Fruit fly (Drosophila melanogaster): ENCODE data around the gene CG4598.
A peak's percentile ranks its signal among the peaks of the same experiment; 100 is the strongest.

The CG4598 gene

dm6 chr2L:9921401-9921800, 3.0 kb downstream of the CG4598 start, which contains the start of gene CG4592 (continued):
- TF ChIP-seq trh (GFP tag; optimal IDR thresholded peaks at IDR 0.05) (no peak), fd3F (GFP tag; optimal IDR thresholded peaks at IDR 0.05) (peak; percentile 42), CG15269 (tag; optimal IDR thresholded peaks at IDR 0.05) (no peak), sim (GFP tag; IDR thresholded peaks at IDR 0.05) (no peak), CG7928 (GFP tag; optimal IDR thresholded peaks at IDR 0.05) (no peak), CG6272 (GFP tag; IDR thresholded peaks at IDR 0.05) (no peak), chif (GFP tag; optimal IDR thresholded peaks at IDR 0.05) (peak; percentile 4 to 42), CG8478 (optimal IDR thresholded peaks at IDR 0.05) (no peak), CG18262 (tag; optimal IDR thresholded peaks at IDR 0.05) (no peak), ttk (GFP tag; IDR thresholded peaks at IDR 0.05) (no peak), CG17829 (tag; optimal IDR thresholded peaks at IDR 0.05) (peak; percentile 65), sqz (GFP tag; optimal IDR thresholded peaks at IDR 0.05) (no peak), en (GFP tag; optimal IDR thresholded peaks at IDR 0.05) (no peak), pum (GFP tag; optimal IDR thresholded peaks at IDR 0.05) (no peak), CG2678 (tag; optimal IDR thresholded peaks at IDR 0.05) (no peak), CG15479 (GFP tag; optimal IDR thresholded peaks at IDR 0.05) (no peak), Tbp (GFP tag; optimal IDR thresholded peaks at IDR 0.05) (no peak), CG18011 (GFP tag; optimal IDR thresholded peaks at IDR 0.05) (peak; percentile 26), sr (GFP tag; IDR thresholded peaks at IDR 0.05) (no peak), ara (GFP tag; IDR thresholded peaks at IDR 0.05) (peak; percentile 53; the same call in 1 of the 2 replicates), CTCF (GFP tag; optimal IDR thresholded peaks at IDR 0.05) (no peak), CG10209 (GFP tag; optimal IDR thresholded peaks at IDR 0.05) (peak; percentile 58), CG34224 (GFP tag; IDR thresholded peaks at IDR 0.05; ENCODE audit: partially characterized antibody) (0 out of 3 replicates have a peak, but pooled peaks have one; percentile 29), CG6813 (GFP tag; optimal IDR thresholded peaks at IDR 0.05) (peak; percentile 17), tll (GFP tag; optimal IDR thresholded peaks at IDR 0.05) (no peak), CG3065 (GFP tag; optimal IDR thresholded peaks at IDR 0.05) (no peak), CG6854 (GFP tag; optimal IDR thresholded peaks at IDR 0.05) (peak; percentile 46), Usf (GFP tag; optimal IDR thresholded peaks at IDR 0.05) (peak; percentile 22), so (GFP tag; IDR thresholded peaks at IDR 0.05) (0 out of 3 replicates have a peak, but pooled peaks have one; percentile 21), CG12104 (GFP tag; optimal IDR thresholded peaks at IDR 0.05) (peak; percentile 4), CG9437 (GFP tag; optimal IDR thresholded peaks at IDR 0.05) (peak; percentile 41), CG7987 (GFP tag; optimal IDR thresholded peaks at IDR 0.05) (peak; percentile 78), CG10462 (GFP tag; optimal IDR thresholded peaks at IDR 0.05) (no peak), CG7372 (GFP tag; IDR thresholded peaks at IDR 0.05) (no peak), gsb (GFP tag; IDR thresholded peaks at IDR 0.05) (no peak), Gsc (GFP tag; IDR thresholded peaks at IDR 0.05) (no peak), bowl (GFP tag; IDR thresholded peaks at IDR 0.05) (no peak), Aef1 (GFP tag; IDR thresholded peaks at IDR 0.05) (no peak), CG12155 (GFP tag; optimal IDR thresholded peaks at IDR 0.05) (peak; percentile 53), H2.0 (GFP tag; IDR thresholded peaks at IDR 0.05) (peak; percentile 66), CG11560 (tag; IDR thresholded peaks at IDR 0.05) (no peak), CG15514 (GFP tag; optimal IDR thresholded peaks at IDR 0.05) (peak; percentile 46), gcm2 (GFP tag; optimal IDR thresholded peaks at IDR 0.05) (peak; percentile 17), tx (GFP tag; optimal IDR thresholded peaks at IDR 0.05) (no peak), Chrac-16 (GFP tag; optimal IDR thresholded peaks at IDR 0.05) (peak; percentile 10), HmgD (GFP tag; optimal IDR thresholded peaks at IDR 0.05) (no peak), Ada2b (GFP tag; IDR thresholded peaks at IDR 0.05) (peak; percentile 66), CG17612 (GFP tag; IDR thresholded peaks at IDR 0.05) (no peak), nerfin-2 (GFP tag; IDR thresholded peaks at IDR 0.05; ENCODE audit: partially characterized antibody) (no peak), fu2 (GFP tag; optimal IDR thresholded peaks at IDR 0.05) (no peak), Spps (tag; optimal IDR thresholded peaks at IDR 0.05) (peak; percentile 22), CG13424 (tag; optimal IDR thresholded peaks at IDR 0.05) (no peak), disco-r (GFP tag; optimal IDR thresholded peaks at IDR 0.05) (no peak)

Data from whole organism, embryonic.